Fruit fly (Drosophila melanogaster): ENCODE measurements around the gene Ppox.

dm6 chr3R:24629877-24630808 lies 31.5 kb downstream of the Ppox start, which contains the start of gene Wsck:
- TF ChIP-seq Pif1A (GFP tag; optimal IDR thresholded peaks at IDR 0.05) (no peak), CG34367 (tag; optimal IDR thresholded peaks at IDR 0.05) (no peak), CG32121 (GFP tag; IDR thresholded peaks at IDR 0.05) (no peak), CG9948 (tag; optimal IDR thresholded peaks at IDR 0.05) (no peak), fd96Ca (GFP tag; IDR thresholded peaks at IDR 0.05) (no peak)

Measured in whole organism, pupa.